Fruit fly (Drosophila melanogaster) whole organism, adult: ENCODE data around the gene dbe.

Experiments
- CG11617 ChIP-seq: fragments of 200-800 bp; sonication (Bioruptor generic); optimal IDR thresholded peaks from 2 replicates; lab custom pipeline; 2017; ENCODE audit warnings: mild to moderate bottlenecking, missing biosample characterization, missing genetic modification reagents, missing genetic modification characterization
- CG12768 ChIP-seq: fragments of 200-800 bp; sonication (Bioruptor generic); optimal IDR thresholded peaks from 2 replicates; lab custom pipeline; 2017; ENCODE audit warnings: missing biosample characterization, missing genetic modification characterization, mild to moderate bottlenecking, moderate library complexity, missing genetic modification reagents
- CG14711 ChIP-seq: fragments of 200-800 bp; sonication (Bioruptor generic); optimal IDR thresholded peaks from 2 replicates; lab custom pipeline; 2018; ENCODE audit warnings: missing biosample characterization, mild to moderate bottlenecking, missing genetic modification characterization, moderate library complexity
- CG1620 ChIP-seq: fragments of 200-800 bp; sonication (Bioruptor generic); optimal IDR thresholded peaks from 2 replicates; lab custom pipeline; 2016; ENCODE audit warnings: missing biosample characterization, missing genetic modification characterization
- CG33017 ChIP-seq: fragments of 200-800 bp; sonication (Bioruptor generic); optimal IDR thresholded peaks from 2 replicates; lab custom pipeline; 2018; ENCODE audit warnings: missing biosample characterization, mild to moderate bottlenecking, missing genetic modification characterization, moderate library complexity
- CG5204 ChIP-seq: fragments of 200-800 bp; sonication (Bioruptor generic); optimal IDR thresholded peaks from 2 replicates; lab custom pipeline; 2016; ENCODE audit warnings: missing biosample characterization, missing genetic modification characterization
- CG7045 ChIP-seq: fragments of 200-800 bp; sonication (Bioruptor generic); optimal IDR thresholded peaks from 2 replicates; lab custom pipeline; 2017; ENCODE audit warnings: missing biosample characterization, mild to moderate bottlenecking, missing genetic modification characterization
- CG7101 ChIP-seq: fragments of 200-800 bp; sonication (Bioruptor generic); optimal IDR thresholded peaks from 2 replicates; lab custom pipeline; 2018; ENCODE audit warnings: missing biosample characterization, mild to moderate bottlenecking, missing genetic modification characterization, moderate library complexity
- Clk ChIP-seq: fragments of 200-800 bp; sonication (Bioruptor generic); optimal IDR thresholded peaks from 2 replicates; lab custom pipeline; 2017; ENCODE audit warnings: missing biosample characterization, missing genetic modification characterization
- Crg-1 ChIP-seq: fragments of 200-800 bp; sonication (Bioruptor generic); optimal IDR thresholded peaks from 2 replicates; lab custom pipeline; 2016; ENCODE audit warnings: missing biosample characterization, missing genetic modification characterization
- Hr96 ChIP-seq: fragments of 200-800 bp; sonication (Bioruptor generic); optimal IDR thresholded peaks from 2 replicates; lab custom pipeline; 2016; ENCODE audit warnings: missing biosample characterization, missing genetic modification characterization
- Mnt ChIP-seq: fragments of 200-800 bp; sonication (Bioruptor generic); optimal IDR thresholded peaks from 2 replicates; lab custom pipeline; 2016; ENCODE audit warnings: missing biosample characterization, mild to moderate bottlenecking, missing genetic modification characterization
- bab1 ChIP-seq: fragments of 200-800 bp; sonication (Bioruptor generic); optimal IDR thresholded peaks from 3 replicates; lab custom pipeline; 2019; ENCODE audit warnings: missing biosample characterization, mild to moderate bottlenecking, missing genetic modification characterization, moderate library complexity
- cic ChIP-seq: fragments of 200-800 bp; sonication (Bioruptor generic); optimal IDR thresholded peaks from 2 replicates; lab custom pipeline; 2017; ENCODE audit warnings: missing biosample characterization, mild to moderate bottlenecking, missing genetic modification characterization, moderate library complexity
- cnc ChIP-seq, 2 experiments: fragments of >200 bp; optimal IDR thresholded peaks; 2 replicates each; lab custom pipeline; 2017
- kay ChIP-seq: fragments of 200-800 bp; sonication (Bioruptor generic); peaks from one replicate; lab custom pipeline; 2016; ENCODE audit warnings: missing biosample characterization, missing genetic modification characterization, borderline replicate concordance
- ovo ChIP-seq: fragments of 200-800 bp; sonication (Bioruptor generic); optimal IDR thresholded peaks from 2 replicates; lab custom pipeline; 2016; ENCODE audit warnings: missing biosample characterization, missing genetic modification characterization
- pad ChIP-seq: fragments of 200-800 bp; sonication (Bioruptor generic); optimal IDR thresholded peaks from 3 replicates; lab custom pipeline; 2017; ENCODE audit warnings: missing biosample characterization, missing genetic modification characterization, mild to moderate bottlenecking, moderate library complexity, missing genetic modification reagents
- tj ChIP-seq: fragments of 200-800 bp; sonication (Bioruptor generic); optimal IDR thresholded peaks from 3 replicates; lab custom pipeline; 2017; ENCODE audit warnings: missing biosample characterization, mild to moderate bottlenecking, missing genetic modification characterization, moderate library complexity
- toe ChIP-seq: fragments of 200-800 bp; sonication (Bioruptor generic); optimal IDR thresholded peaks from 2 replicates; lab custom pipeline; 2016; ENCODE audit warnings: missing biosample characterization, missing genetic modification characterization

dbe gene

dm6 chr2L:849787-850512, 19.7 kb downstream of the dbe start:
- TF ChIP-seq kay (GFP tag; lab: Kevin White, UChicago) (no peak), cnc (optimal IDR thresholded peaks at IDR 0.05; lab: Kevin White, UChicago) (no peak), tj (no peak), CG1620 (GFP tag; lab: Kevin White, UChicago) (no peak), Mnt (GFP tag; lab: Kevin White, UChicago) (no peak), CG33017 (tag; lab: Kevin White, UChicago) (no peak), CG14711 (tag; lab: Kevin White, UChicago) (no peak), CG7045 (GFP tag; lab: Kevin White, UChicago) (no peak), CG12768 (no peak), CG11617 (GFP tag; lab: Kevin White, UChicago) (no peak), CG5204 (GFP tag; lab: Kevin White, UChicago) (no peak), ovo (GFP tag; lab: Kevin White, UChicago) (no peak), Crg-1 (GFP tag; lab: Kevin White, UChicago) (no peak), Clk (GFP tag; lab: Kevin White, UChicago) (no peak), CG7101 (no peak), cic (GFP tag; lab: Kevin White, UChicago) (no peak)

dm6 chr2L:849138-849744, 20.4 kb downstream of the dbe start:
- no peak for TF ChIP-seq CG12768
- no peak for TF ChIP-seq ovo (GFP tag; lab: Kevin White, UChicago)
- TF ChIP-seq toe (GFP tag; lab: Kevin White, UChicago): no peak
- no peak for TF ChIP-seq CG33017 (tag; lab: Kevin White, UChicago)
- no peak for TF ChIP-seq pad (GFP tag; lab: Kevin White, UChicago)
- no peak for TF ChIP-seq CG5204 (GFP tag; lab: Kevin White, UChicago)
- TF ChIP-seq Crg-1 (GFP tag; lab: Kevin White, UChicago): no peak
- no peak for TF ChIP-seq CG7045 (GFP tag; lab: Kevin White, UChicago)
- TF ChIP-seq kay (GFP tag; lab: Kevin White, UChicago): no peak
- TF ChIP-seq cnc (optimal IDR thresholded peaks at IDR 0.05; lab: Kevin White, UChicago): no peak
- TF ChIP-seq Clk (GFP tag; lab: Kevin White, UChicago): no peak
- TF ChIP-seq cic (GFP tag; lab: Kevin White, UChicago): no peak
- no peak for TF ChIP-seq tj
- TF ChIP-seq CG1620 (GFP tag; lab: Kevin White, UChicago): no peak
- no peak for TF ChIP-seq bab1 (GFP tag; lab: Kevin White, UChicago)

- no peak for TF ChIP-seq Clk (GFP tag; lab: Kevin White, UChicago)
- TF ChIP-seq Mnt (GFP tag; lab: Kevin White, UChicago): no peak
- TF ChIP-seq CG33017 (tag; lab: Kevin White, UChicago): no peak
- TF ChIP-seq CG14711 (tag; lab: Kevin White, UChicago): no peak
- no peak for TF ChIP-seq Crg-1 (GFP tag; lab: Kevin White, UChicago)
- no peak for TF ChIP-seq bab1 (GFP tag; lab: Kevin White, UChicago)
- no peak for TF ChIP-seq CG12768
- no peak for TF ChIP-seq pad (GFP tag; lab: Kevin White, UChicago)
- TF ChIP-seq CG1620 (GFP tag; lab: Kevin White, UChicago): no peak
- no peak for TF ChIP-seq Hr96
- no peak for TF ChIP-seq cnc (optimal IDR thresholded peaks at IDR 0.05; lab: Kevin White, UChicago)
- no peak for TF ChIP-seq tj
- TF ChIP-seq cic (GFP tag; lab: Kevin White, UChicago): no peak
- TF ChIP-seq CG11617 (GFP tag; lab: Kevin White, UChicago): no peak
- no peak for TF ChIP-seq CG5204 (GFP tag; lab: Kevin White, UChicago)
These were observed 21.6 kb downstream of the dbe start for dm6 chr2L:847988-848622.

DNA sequence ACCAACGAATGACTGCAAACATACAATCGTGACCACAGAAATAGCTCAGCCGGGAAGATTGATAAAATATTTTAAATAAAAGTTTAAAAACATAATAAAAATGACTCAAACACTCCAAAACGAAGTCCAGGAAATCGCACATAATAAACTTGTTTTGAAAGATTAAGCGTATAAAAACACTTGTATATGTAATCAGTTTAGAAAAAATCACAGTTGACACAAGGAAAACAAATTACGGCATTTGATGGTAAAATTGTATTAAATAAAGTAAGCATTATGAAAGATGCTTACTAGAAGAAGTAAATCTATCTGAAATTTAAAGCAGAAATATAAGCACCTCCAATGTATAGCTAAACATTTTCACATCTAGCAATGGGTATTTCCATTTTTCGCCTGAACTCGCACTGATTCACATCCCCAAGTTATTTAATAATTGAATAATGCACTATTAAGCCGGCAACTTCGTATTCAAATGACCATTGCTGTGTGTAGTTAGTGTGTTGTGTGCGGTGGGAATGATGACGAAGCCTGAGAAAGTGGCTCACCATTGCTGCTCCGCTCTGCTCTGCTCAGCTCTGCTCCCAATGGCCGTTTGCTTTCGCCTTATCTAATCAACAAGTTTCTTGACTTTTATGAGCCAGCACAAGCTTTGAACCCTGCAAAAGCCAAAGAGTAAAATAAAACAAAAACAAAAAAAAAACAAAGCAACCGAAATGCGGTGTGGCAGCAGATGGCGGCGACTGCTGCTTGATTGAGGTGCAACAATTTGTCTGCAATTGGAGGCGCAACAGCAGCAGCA, 22.3 kb downstream of the dbe start:
- peak; percentile 1 for TF ChIP-seq tj
- TF ChIP-seq CG11617 (GFP tag; lab: Kevin White, UChicago): peak; percentile 24
- no peak for TF ChIP-seq cnc (optimal IDR thresholded peaks at IDR 0.05; lab: Kevin White, UChicago)

DNA sequence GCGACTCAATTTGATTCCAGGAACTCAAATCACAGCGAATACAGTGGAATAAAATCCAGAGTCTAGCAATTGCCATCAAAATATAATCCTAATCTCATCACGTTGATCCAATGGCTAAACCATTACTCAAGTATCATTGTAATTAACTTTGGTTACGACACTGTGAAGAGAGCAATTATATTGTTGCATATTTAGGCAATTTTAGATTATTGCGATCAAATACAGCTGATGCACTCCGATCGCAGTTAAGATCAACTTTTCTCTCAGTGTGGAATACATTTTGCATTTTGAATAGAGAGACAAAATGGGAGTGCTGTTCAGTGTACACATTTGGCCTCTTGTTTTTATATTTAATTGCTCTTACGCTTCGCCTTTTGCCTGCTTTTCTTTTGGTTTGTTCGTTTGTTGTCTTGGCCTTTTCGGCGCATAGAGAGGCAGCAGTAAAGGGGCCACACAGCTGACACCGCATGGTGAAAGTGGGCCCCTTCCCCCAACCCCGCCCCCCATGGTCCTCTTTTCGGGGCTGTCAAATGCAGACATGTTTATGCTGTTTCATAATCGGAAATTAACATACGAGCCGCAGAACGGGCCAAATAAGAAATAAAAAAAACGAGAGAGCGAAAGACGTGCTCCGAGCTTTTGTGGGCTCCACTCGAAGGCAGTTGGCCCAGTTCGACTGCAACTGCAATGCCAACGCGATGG, 23.3 kb downstream of the dbe start:
- no peak for TF ChIP-seq CG1620 (GFP tag; lab: Kevin White, UChicago)
- no peak for TF ChIP-seq cic (GFP tag; lab: Kevin White, UChicago)
- TF ChIP-seq Clk (GFP tag; lab: Kevin White, UChicago): no peak
- TF ChIP-seq CG5204 (GFP tag; lab: Kevin White, UChicago): no peak
- peak; percentile 47 for TF ChIP-seq CG14711 (tag; lab: Kevin White, UChicago)
- TF ChIP-seq pad (GFP tag; lab: Kevin White, UChicago): no peak
- peak; percentile 38 for TF ChIP-seq CG12768
- TF ChIP-seq Hr96: no peak
- no peak for TF ChIP-seq cnc (optimal IDR thresholded peaks at IDR 0.05; lab: Kevin White, UChicago)
- peak; percentile 51 for TF ChIP-seq CG7045 (GFP tag; lab: Kevin White, UChicago)
- no peak for TF ChIP-seq Crg-1 (GFP tag; lab: Kevin White, UChicago)
- TF ChIP-seq ovo (GFP tag; lab: Kevin White, UChicago): no peak
- peak; percentile 63 for TF ChIP-seq tj
- TF ChIP-seq CG7101: peak; percentile 32
- no peak for TF ChIP-seq Mnt (GFP tag; lab: Kevin White, UChicago)
- TF ChIP-seq toe (GFP tag; lab: Kevin White, UChicago): peak; percentile 17
- peak; percentile 2 for TF ChIP-seq CG11617 (GFP tag; lab: Kevin White, UChicago)
- no peak for TF ChIP-seq bab1 (GFP tag; lab: Kevin White, UChicago)
- TF ChIP-seq CG33017 (tag; lab: Kevin White, UChicago): peak; percentile 1
- no peak for TF ChIP-seq kay (GFP tag; lab: Kevin White, UChicago)
